Worm (Caenorhabditis elegans) whole organism, mixed stage, embryonic: ENCODE measurements around the gene hsp-12.2.

Experiments
- ces-1 ChIP-seq: fragments of 150-350 bp; optimal IDR thresholded peaks from 2 replicates; lab custom pipeline; 2014; ENCODE audit warnings: missing biosample characterization, missing genetic modification reagents, missing genetic modification characterization
- lin-13 ChIP-seq: fragments of 150-350 bp; optimal IDR thresholded peaks from 2 replicates; lab custom pipeline; 2014; ENCODE audit warnings: missing biosample characterization, missing genetic modification characterization
- lin-32 ChIP-seq: fragments of 200-800 bp; sonication (Bioruptor generic); optimal IDR thresholded peaks from 2 replicates; lab custom pipeline; 2018; ENCODE audit warnings: mild to moderate bottlenecking, missing genetic modification characterization, missing compliant biosample characterization
- mep-1 ChIP-seq: fragments of 150-350 bp; optimal IDR thresholded peaks from 2 replicates; lab custom pipeline; 2017; ENCODE audit warnings: missing biosample characterization, missing genetic modification reagents, missing genetic modification characterization, inconsistent platforms
- unc-62 ChIP-seq: fragments of 150-350 bp; optimal IDR thresholded peaks from 2 replicates; lab custom pipeline; 2014; ENCODE audit warnings: missing biosample characterization, missing genetic modification reagents, missing genetic modification characterization

DNA sequence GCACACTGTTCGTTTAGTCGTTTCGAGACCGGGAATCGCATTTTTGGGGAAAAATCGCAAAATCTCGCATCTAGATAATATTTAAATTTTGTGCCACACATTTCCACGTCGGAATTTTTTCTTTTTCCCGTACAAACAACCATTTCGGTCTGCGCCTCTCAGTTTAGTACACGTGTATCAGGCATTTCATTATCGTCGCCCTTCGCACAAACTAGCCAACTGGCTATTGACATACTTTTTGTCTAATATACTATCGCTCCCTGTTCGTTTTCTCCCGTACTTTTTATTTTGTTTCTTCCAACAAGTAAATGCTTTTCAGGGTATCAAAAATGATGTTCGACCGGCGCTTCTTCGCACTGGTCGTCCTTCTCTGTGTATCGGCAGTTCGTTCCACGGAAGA is 4.5 kb upstream of the hsp-12.2 start, which contains the start of gene C14B9.2:
- TF ChIP-seq ces-1 (no peak), lin-13 (no peak), lin-32 (no peak), mep-1 (tag; lab: Kevin White, UChicago) (no peak), unc-62 (no peak)
